Worm (Caenorhabditis elegans) whole organism, L4/young adult: ENCODE measurements around the gene lst-2.
"Not testable (repeated sequence)": the region's sequence is repeated elsewhere in the genome, so short reads cannot be mapped to it uniquely, and the experiment has no call there.

Experiments used
- W03F9.2 ChIP-seq: fragments of 150-350 bp; optimal IDR thresholded peaks from 2 replicates; lab custom pipeline; 2014; ENCODE audit warnings: missing biosample characterization, missing genetic modification characterization
- dao-5 ChIP-seq: sonication (generic microtip); optimal IDR thresholded peaks from 2 replicates; lab custom pipeline; 2016; ENCODE audit warnings: missing genotype, missing genetic modification characterization, moderate library complexity, missing compliant biosample characterization
- him-1 ChIP-seq: sonication (generic microtip); optimal IDR thresholded peaks from 2 replicates; lab custom pipeline; 2016; ENCODE audit warnings: missing genotype, missing genetic modification reagents, missing genetic modification characterization, missing compliant biosample characterization

Gene lst-2

ce11 chrX:4366231-4366630, 16.9 kb downstream of the lst-2 start, which contains the start of gene R160.3:
Gene R160.3 (minus strand): TSS chrX:4366331.
- TF ChIP-seq him-1 (tag; lab: Kevin White, UChicago) = no peak
- no peak for TF ChIP-seq W03F9.2 (tag; lab: Kevin White, UChicago)
- TF ChIP-seq dao-5 (tag; lab: Kevin White, UChicago) = no peak

DNA sequence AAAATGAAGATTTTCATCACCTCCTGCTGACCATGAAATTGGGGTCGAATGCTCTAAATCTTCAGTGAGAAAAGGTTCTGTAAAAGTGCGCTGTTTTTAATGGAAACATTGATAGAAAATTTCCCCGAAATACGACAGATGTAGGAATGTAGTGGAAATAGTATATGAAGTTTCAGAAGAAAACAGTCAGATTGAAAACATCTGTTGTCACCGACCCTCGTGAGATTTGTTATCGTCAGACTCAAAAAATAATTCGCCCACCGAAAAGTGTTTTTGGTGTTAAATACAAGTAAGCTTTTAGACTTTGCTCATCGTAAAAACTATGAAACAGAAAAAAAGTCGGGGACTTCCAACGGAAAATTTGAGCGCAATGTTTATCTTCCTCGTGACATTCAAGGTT, 18.3 kb downstream of the lst-2 start, which contains the start of gene F14H12.8:
TSS of gene F14H12.8 (minus strand) at position 101 of the 400 bp plus-strand sequence.
- TF ChIP-seq W03F9.2 (tag; lab: Kevin White, UChicago) (no peak), dao-5 (tag; lab: Kevin White, UChicago) (no peak), him-1 (tag; lab: Kevin White, UChicago) (no peak)

DNA sequence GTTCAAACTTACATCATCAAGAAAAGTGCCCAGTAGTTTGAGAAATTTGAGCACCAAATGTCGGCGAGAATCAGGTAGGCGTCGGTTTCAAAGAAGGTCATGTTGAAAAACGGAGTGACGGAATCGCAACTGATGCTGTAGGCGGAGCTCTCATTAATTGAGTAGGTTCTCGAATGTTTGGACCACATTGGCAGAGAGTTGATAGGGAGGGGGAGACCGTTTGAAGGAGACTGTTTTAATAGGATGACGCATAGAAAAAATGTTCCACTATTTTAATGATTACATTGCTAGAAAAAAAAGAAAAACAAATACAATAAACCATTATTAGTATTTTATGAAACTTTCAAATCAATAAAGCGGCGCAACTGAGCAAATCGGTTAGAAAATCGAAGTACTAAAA, 20.0 kb downstream of the lst-2 start, which contains the start of gene F14H12.17:
TSS of gene F14H12.17 (minus strand) at position 101 of the 400 bp plus-strand sequence.
- no peak for TF ChIP-seq W03F9.2 (tag; lab: Kevin White, UChicago)
- no peak for TF ChIP-seq dao-5 (tag; lab: Kevin White, UChicago)
- no peak for TF ChIP-seq him-1 (tag; lab: Kevin White, UChicago)

DNA sequence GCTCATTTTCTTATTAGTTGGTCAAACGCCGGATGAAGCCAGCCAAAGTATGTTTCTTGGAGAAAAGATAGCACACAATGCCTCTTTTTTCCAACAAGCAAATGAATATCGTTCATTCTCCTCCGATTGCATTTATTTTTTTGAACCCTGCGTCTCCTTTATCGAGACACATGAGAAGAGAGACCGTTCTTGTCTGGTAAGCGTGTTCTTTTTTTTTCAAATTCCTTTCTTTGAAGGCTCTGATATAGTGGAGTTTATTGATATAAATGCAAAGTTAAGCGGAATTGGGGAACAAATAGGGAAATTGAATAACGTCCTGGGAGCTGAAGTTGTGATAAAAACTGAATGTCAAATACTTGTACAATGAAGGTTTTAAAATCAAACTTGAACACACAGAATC, 20.6 kb downstream of the lst-2 start, which contains the start of gene F14H12.7:
TSS of gene F14H12.7 (minus strand) at position 101 of the 400 bp plus-strand sequence.
- no peak for TF ChIP-seq W03F9.2 (tag; lab: Kevin White, UChicago)
- no peak for TF ChIP-seq dao-5 (tag; lab: Kevin White, UChicago)
- no peak for TF ChIP-seq him-1 (tag; lab: Kevin White, UChicago)

ce11 chrX:4359030-4359429, 24.1 kb downstream of the lst-2 start:
- TF ChIP-seq him-1 (tag; lab: Kevin White, UChicago) = no peak
- no peak for TF ChIP-seq W03F9.2 (tag; lab: Kevin White, UChicago)

DNA sequence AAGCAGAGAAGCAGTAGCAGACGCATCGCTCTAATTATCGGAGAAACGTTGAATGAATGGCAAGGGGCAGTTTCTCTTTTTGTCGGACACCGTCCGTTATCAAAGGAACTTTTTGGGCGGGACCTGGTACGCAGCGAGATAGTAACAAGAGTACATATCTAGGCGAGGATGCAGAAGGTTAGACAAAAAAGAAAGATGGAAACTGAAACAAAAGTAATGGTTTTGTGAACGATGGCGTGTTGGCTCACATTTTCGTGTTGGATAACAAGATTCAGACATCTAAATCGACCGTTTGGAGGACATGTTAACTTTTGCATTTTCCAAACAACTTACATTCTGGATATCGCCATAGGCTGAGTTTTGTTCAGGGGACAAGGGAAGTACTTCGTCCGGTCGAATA, 25.7 kb downstream of the lst-2 start, which contains the start of gene F14H12.6:
TSS of gene F14H12.6 (minus strand) at position 101 of the 400 bp plus-strand sequence.
- TF ChIP-seq dao-5 (tag; lab: Kevin White, UChicago) = no peak
- no peak for TF ChIP-seq W03F9.2 (tag; lab: Kevin White, UChicago)
- TF ChIP-seq him-1 (tag; lab: Kevin White, UChicago) = no peak

DNA sequence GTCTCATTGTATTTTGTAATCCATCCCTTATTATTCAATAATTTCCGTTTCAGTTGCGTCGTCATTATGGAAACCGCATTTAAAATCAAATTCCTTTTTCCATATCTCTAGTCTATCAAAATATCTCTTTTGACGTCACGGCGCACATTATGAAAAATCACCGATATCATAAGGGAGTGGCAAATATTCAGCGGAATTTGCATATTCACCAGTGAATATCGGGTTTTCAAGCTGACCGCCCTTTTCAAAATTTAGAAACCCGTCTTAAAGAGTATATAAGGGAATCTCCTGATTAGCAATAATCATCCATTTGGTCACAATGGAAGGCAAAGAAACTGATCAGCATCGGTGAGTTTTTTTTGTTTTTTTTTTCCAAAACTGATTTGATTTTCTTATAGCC, 29.8 kb downstream of the lst-2 start, which contains the start of gene col-165:
TSS of gene col-165 (plus strand) at position 301 of the 400 bp plus-strand sequence.
- TF ChIP-seq him-1 (tag; lab: Kevin White, UChicago) = no peak
- TF ChIP-seq W03F9.2 (tag; lab: Kevin White, UChicago) = no peak
- no peak for TF ChIP-seq dao-5 (tag; lab: Kevin White, UChicago)

DNA sequence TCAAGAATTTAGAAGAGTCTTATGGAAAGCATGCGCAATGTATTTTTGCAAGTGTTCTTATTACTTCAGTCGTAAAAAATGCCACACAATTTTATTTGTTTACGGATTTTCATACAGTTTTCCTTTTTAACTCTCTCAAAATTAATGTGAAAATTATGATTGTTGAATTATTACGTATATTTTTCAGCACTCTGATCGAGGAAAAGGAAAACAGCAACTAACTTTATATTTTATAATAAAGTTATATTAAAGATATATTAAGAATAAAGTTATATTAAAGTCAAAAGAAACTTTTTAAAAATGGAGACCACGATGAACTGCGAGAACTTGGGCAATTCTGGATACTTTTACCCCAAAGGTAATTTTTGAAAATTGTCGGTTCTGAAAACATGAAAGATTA, 33.0 kb downstream of the lst-2 start, which contains the start of gene F14H12.2:
TSS of gene F14H12.2 (plus strand) at position 301 of the 400 bp plus-strand sequence.
- TF ChIP-seq W03F9.2 (tag; lab: Kevin White, UChicago) (no peak), dao-5 (tag; lab: Kevin White, UChicago) (no peak), him-1 (tag; lab: Kevin White, UChicago) (no peak)

ce11 chrX:4343915-4344314, 39.3 kb downstream of the lst-2 start, which contains the start of gene F14H12.3:
Gene F14H12.3 (plus strand): TSS chrX:4344215.
- TF ChIP-seq dao-5 (tag; lab: Kevin White, UChicago) (no peak), him-1 (tag; lab: Kevin White, UChicago) (no peak), W03F9.2 (tag; lab: Kevin White, UChicago) (no peak)

- no peak for TF ChIP-seq W03F9.2 (tag; lab: Kevin White, UChicago)
- TF ChIP-seq dao-5 (tag; lab: Kevin White, UChicago) = no peak
- no peak for TF ChIP-seq him-1 (tag; lab: Kevin White, UChicago)
Measured at ce11 chrX:4342730-4343129, 40.4 kb downstream of the lst-2 start.

ce11 chrX:4339332-4339731, 43.8 kb downstream of the lst-2 start, which contains the start of gene cst-1:
Gene cst-1 (plus strand): TSS chrX:4339632.
- not testable (repeated sequence) for TF ChIP-seq W03F9.2, him-1, dao-5 (tag; lab: Kevin White, UChicago)

ce11 chrX:4335950-4336349, 47.2 kb downstream of the lst-2 start, which contains the start of gene cst-2:
Gene cst-2 (minus strand): TSS chrX:4336050.
- TF ChIP-seq him-1, dao-5, W03F9.2 (tag; lab: Kevin White, UChicago): not testable (repeated sequence)

- not testable (repeated sequence) for TF ChIP-seq W03F9.2, dao-5, him-1 (tag; lab: Kevin White, UChicago)
Measured at ce11 chrX:4332305-4332704, 50.9 kb downstream of the lst-2 start, which contains the start of gene C24A8.6. Gene C24A8.6 (minus strand): TSS chrX:4332405.
